Fruit fly (Drosophila melanogaster) Kc167 (cell line): ENCODE measurements around the gene CG7536.
A peak's percentile ranks its signal among the peaks of the same experiment; 100 is the strongest.

ENCODE experiments used
- Myc ChIP-seq: fragments of >200 bp; optimal IDR thresholded peaks from 2 replicates; lab custom pipeline; 2017; ENCODE audit warnings: missing external identifiers
- Sin3A ChIP-seq: fragments of >200 bp; optimal IDR thresholded peaks from 2 replicates; lab custom pipeline; 2018; ENCODE audit warnings: missing external identifiers
- h ChIP-seq: fragments of >200 bp; optimal IDR thresholded peaks from 3 replicates; lab custom pipeline; 2018; ENCODE audit warnings: missing external identifiers
- insv ChIP-seq: fragments of >200 bp; optimal IDR thresholded peaks from 3 replicates; lab custom pipeline; 2018; ENCODE audit warnings: missing external identifiers
- psq ChIP-seq: fragments of >200 bp; optimal IDR thresholded peaks from 2 replicates; lab custom pipeline; 2017; ENCODE audit warnings: missing external identifiers
- ttk ChIP-seq: sonication (Bioruptor generic); optimal IDR thresholded peaks from 2 replicates; lab custom pipeline; 2017; ENCODE audit warnings: missing external identifiers

The CG7536 gene

DNA sequence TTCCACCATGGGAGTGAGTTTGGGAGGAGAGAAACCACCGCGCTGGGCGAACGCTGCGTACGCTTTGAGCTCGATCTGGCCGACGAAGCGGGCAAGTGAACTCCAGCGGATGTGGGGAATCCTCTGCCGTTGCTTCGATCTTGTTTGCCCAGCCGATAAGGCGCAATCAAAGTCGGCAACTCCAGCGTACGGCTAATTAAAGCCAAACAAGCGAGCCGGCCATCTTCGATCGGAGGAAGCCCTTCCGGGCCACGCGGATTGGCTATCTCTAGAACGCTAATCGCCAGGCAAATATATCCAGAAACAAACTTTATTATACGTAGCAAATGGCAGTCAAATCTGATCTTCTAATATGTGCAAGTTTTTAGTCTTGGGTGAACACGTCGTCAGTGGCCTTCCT, at the start of gene CG7536:
Gene CG7536 (minus strand): TSS at position 101 of the 400 bp plus-strand sequence.
- TF ChIP-seq Sin3A (lab: Kevin White, UChicago) (no peak), ttk (lab: Kevin White, UChicago) (no peak), psq (lab: Kevin White, UChicago) (no peak), h (no peak), Myc (no peak), insv (lab: Kevin White, UChicago) (no peak)

dm6 chrX:18136910-18137849, 48.8 kb upstream of the CG7536 start, which contains the start of gene ari-1:
Gene ari-1 (minus strand): TSS chrX:18137784.
- no peak for TF ChIP-seq psq (lab: Kevin White, UChicago)
- no peak for TF ChIP-seq Myc
- no peak for TF ChIP-seq Sin3A (lab: Kevin White, UChicago)
- no peak for TF ChIP-seq ttk (lab: Kevin White, UChicago)
- no peak for TF ChIP-seq insv (lab: Kevin White, UChicago)
- no peak for TF ChIP-seq h

dm6 chrX:18136059-18136458, 47.7 kb upstream of the CG7536 start:
- TF ChIP-seq ttk (lab: Kevin White, UChicago) (peak; percentile 40), Sin3A (lab: Kevin White, UChicago) (no peak)

dm6 chrX:18130168-18130567, 41.8 kb upstream of the CG7536 start, which contains the start of gene CG43133:
Gene CG43133 (minus strand): TSS chrX:18130178.
- TF ChIP-seq insv (lab: Kevin White, UChicago) = no peak
- no peak for TF ChIP-seq ttk (lab: Kevin White, UChicago)
- TF ChIP-seq h = no peak
- no peak for TF ChIP-seq Myc
- no peak for TF ChIP-seq psq (lab: Kevin White, UChicago)
- TF ChIP-seq Sin3A (lab: Kevin White, UChicago) = no peak

dm6 chrX:18129297-18129696, 41.0 kb upstream of the CG7536 start:
- TF ChIP-seq h (no peak), Sin3A (lab: Kevin White, UChicago) (no peak), psq (lab: Kevin White, UChicago) (no peak), Myc (no peak), insv (lab: Kevin White, UChicago) (no peak), ttk (lab: Kevin White, UChicago) (no peak)

DNA sequence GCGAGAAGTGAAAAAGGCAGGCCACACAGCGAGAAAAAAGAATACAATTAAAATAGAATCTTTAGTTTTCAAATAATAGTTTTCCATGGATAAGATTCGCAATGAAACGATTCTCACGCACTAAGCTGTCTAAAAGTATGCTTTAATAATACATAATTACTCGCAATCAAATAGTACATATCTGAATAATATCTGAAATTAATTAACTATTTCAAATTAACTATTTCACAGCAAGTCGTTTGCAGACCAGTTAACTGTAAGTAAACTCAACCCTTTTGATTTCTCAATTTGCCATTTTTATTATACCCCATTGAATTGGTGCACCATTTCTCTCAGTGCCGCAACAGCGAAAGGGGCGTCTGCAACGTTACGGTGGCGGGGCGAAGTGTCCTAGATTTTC, 37.2 kb upstream of the CG7536 start:
- TF ChIP-seq h (no peak), ttk (lab: Kevin White, UChicago) (no peak), Sin3A (lab: Kevin White, UChicago) (no peak), Myc (no peak), psq (lab: Kevin White, UChicago) (no peak), insv (lab: Kevin White, UChicago) (no peak)

DNA sequence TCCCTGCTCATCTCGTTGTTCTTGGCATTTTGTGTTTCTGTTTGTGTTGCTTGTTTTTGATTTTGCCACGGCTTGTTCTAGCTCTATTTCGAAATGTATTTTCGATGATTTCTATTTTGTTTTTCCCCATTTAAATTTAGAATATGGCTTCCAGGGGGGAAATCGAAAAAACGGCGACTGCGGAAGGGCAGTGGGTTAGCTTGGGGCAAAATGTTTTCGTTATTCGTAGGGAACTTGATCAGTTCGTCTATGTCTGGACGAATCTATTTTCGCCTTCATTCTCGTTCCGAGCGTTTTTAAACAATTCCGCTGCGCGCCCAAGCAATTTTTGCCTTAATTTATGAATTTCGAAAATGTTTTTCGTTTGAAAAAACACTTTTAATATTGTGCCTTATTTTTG, 30.2 kb upstream of the CG7536 start:
- TF ChIP-seq h (no peak), insv (lab: Kevin White, UChicago) (no peak), Sin3A (lab: Kevin White, UChicago) (no peak), psq (lab: Kevin White, UChicago) (no peak), Myc (no peak), ttk (lab: Kevin White, UChicago) (no peak)

- TF ChIP-seq psq (lab: Kevin White, UChicago) (no peak), Myc (no peak), insv (lab: Kevin White, UChicago) (no peak), Sin3A (lab: Kevin White, UChicago) (no peak), h (no peak), ttk (lab: Kevin White, UChicago) (no peak)
Observed at dm6 chrX:18116811-18117383, 28.6 kb upstream of the CG7536 start, which contains the start of gene wupA. Gene wupA (minus strand): TSS chrX:18116922.

DNA sequence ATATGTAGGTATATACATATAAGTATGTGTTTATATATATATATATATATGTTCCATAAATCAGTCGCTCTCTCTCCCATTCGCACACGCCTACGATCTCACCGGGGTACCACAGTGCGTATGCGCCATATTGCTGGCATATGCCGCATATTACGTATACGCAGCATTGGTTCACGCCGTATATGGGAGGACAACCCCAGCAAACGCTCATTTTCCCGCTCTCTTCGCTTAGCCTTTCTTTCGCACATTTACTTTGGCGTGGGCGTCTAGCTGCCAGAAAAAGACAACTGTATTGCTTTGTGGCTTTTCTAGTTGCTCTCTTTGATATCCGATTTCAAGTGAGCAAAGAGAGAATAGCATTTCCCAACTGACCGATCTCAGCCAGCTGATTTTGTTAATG, 26.4 kb upstream of the CG7536 start:
- no peak for TF ChIP-seq Sin3A (lab: Kevin White, UChicago)
- TF ChIP-seq insv (lab: Kevin White, UChicago) = no peak
- TF ChIP-seq h = no peak
- no peak for TF ChIP-seq psq (lab: Kevin White, UChicago)
- TF ChIP-seq ttk (lab: Kevin White, UChicago) = no peak
- TF ChIP-seq Myc = no peak

- no peak for TF ChIP-seq Myc
- TF ChIP-seq ttk (lab: Kevin White, UChicago) = no peak
- no peak for TF ChIP-seq insv (lab: Kevin White, UChicago)
- no peak for TF ChIP-seq psq (lab: Kevin White, UChicago)
- TF ChIP-seq h = no peak
- TF ChIP-seq Sin3A (lab: Kevin White, UChicago) = no peak
Observed at dm6 chrX:18108676-18109075, 20.3 kb upstream of the CG7536 start.

- TF ChIP-seq psq (lab: Kevin White, UChicago) (no peak), h (no peak), insv (lab: Kevin White, UChicago) (no peak), Myc (no peak), Sin3A (lab: Kevin White, UChicago) (no peak), ttk (lab: Kevin White, UChicago) (no peak)
Observed at dm6 chrX:18106686-18107085, 18.4 kb upstream of the CG7536 start.

- TF ChIP-seq Myc (no peak), psq (lab: Kevin White, UChicago) (no peak), h (no peak), insv (lab: Kevin White, UChicago) (no peak), ttk (lab: Kevin White, UChicago) (no peak), Sin3A (lab: Kevin White, UChicago) (no peak)
Observed at dm6 chrX:18103353-18103752, 15.0 kb upstream of the CG7536 start, which contains the start of gene CG7135. Gene CG7135 (plus strand): TSS chrX:18103653.
